Worm (Caenorhabditis elegans) whole organism, L2 larva: ENCODE results near the gene dct-12.

ENCODE experiments used
- nhr-237 ChIP-seq: fragments of 150-350 bp; optimal IDR thresholded peaks from 2 replicates; lab custom pipeline; 2014; ENCODE audit warnings: missing biosample characterization, missing genetic modification characterization
- nhr-25 ChIP-seq: fragments of 150-350 bp; sonication (generic microtip); optimal IDR thresholded peaks from 3 replicates; lab custom pipeline; 2014; ENCODE audit warnings: missing biosample characterization, missing genetic modification characterization
- skn-1 ChIP-seq: sonication (generic microtip); optimal IDR thresholded peaks from 2 replicates; lab custom pipeline; 2017; ENCODE audit warnings: missing biosample characterization, missing genetic modification characterization

DNA sequence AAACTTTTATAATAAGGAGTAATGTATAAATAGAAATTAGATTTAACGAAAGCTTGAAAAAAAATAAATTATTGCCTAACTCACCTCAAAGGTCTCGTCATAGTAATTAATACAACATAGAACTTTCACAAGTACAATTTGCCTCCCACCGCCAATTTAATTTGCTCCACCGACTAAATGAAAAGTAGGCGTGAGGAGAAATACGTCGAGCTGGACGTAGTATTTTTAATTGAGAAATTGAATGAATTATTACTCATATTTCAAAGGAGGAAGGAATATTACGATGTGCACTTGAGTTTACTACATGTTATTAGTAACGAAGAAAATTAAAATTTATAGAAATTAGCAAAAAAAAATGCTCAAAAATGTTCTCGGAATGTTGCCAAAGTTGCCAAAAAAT is 6.2 kb upstream of the dct-12 start, which contains the start of gene Y57A10C.9:
- TF ChIP-seq nhr-25 (tag; lab: Kevin White, UChicago) (no peak), skn-1 (tag; lab: Kevin White, UChicago) (no peak), nhr-237 (tag; lab: Kevin White, UChicago) (no peak)
